Worm (Caenorhabditis elegans) whole organism, L2 larva: ENCODE data around the gene egl-45.
A peak's percentile ranks its signal among the peaks of the same experiment; 100 is the strongest.

Experiments used
- R02D3.7 ChIP-seq: fragments of 150-350 bp; optimal IDR thresholded peaks from 2 replicates; lab custom pipeline; 2014; ENCODE audit warnings: missing biosample characterization, missing genetic modification characterization
- egl-27 ChIP-seq: sonication (generic microtip); optimal IDR thresholded peaks from 3 replicates; lab custom pipeline; 2017; ENCODE audit warnings: missing biosample characterization, missing genetic modification reagents, missing genetic modification characterization
- mdl-1 ChIP-seq, 2 experiments: fragments of 150-350 bp in 1 of 2; sonication (generic microtip) in 1 of 2; optimal IDR thresholded peaks; 2 replicates each; lab custom pipeline; 2017; ENCODE audit warnings: missing biosample characterization in 2 of 2, missing genetic modification characterization in 2 of 2
- nhr-11 ChIP-seq: fragments of 150-350 bp; optimal IDR thresholded peaks from 2 replicates; lab custom pipeline; 2014; ENCODE audit warnings: missing biosample characterization, missing genetic modification characterization
- sma-3 ChIP-seq: sonication (generic microtip); optimal IDR thresholded peaks from 2 replicates; lab custom pipeline; 2016; ENCODE audit warnings: missing genetic modification reagents, missing genetic modification characterization, missing compliant biosample characterization
- unc-39 ChIP-seq: fragments of 150-350 bp; optimal IDR thresholded peaks from 2 replicates; lab custom pipeline; 2014; ENCODE audit warnings: missing biosample characterization, missing genetic modification characterization

ce11 chrIII:7872776-7873175 is 44.4 kb upstream of the egl-45 start:
- no peak for TF ChIP-seq unc-39 (tag; lab: Kevin White, UChicago)
- TF ChIP-seq mdl-1 (tag; optimal IDR thresholded peaks at IDR 0.05; lab: Kevin White, UChicago) = no peak
- peak; percentile 72 for TF ChIP-seq sma-3 (GFP tag; lab: Kevin White, UChicago)
- TF ChIP-seq egl-27 = no peak
- no peak for TF ChIP-seq R02D3.7 (tag; lab: Kevin White, UChicago)
- TF ChIP-seq nhr-11 = no peak
